Fruit fly (Drosophila melanogaster): ENCODE results near the gene Eogt.

Eogt gene

DNA sequence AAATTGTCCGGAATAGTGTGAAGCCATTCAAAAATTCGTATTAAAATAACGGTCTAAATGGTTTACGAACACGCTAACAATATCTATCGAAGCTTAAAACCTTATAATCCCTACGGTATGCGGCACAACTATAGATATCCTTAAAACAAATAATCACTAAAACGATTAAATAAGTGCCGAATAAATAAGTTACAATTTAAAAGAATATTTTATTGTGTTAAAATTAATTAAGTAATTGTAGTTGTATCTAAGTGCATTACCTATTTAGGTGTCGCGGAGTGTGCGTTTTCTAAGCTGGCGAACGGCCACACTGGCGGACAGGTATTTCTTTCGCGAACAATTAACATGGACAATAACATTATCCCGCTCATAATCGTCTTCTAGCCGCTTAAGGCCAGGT is at the start of gene Eogt:
Gene Eogt, plus strand, starts transcription at position 293 of the 400 bp plus-strand sequence.
- TF ChIP-seq noc (tag; optimal IDR thresholded peaks at IDR 0.05): peak; percentile 69

DNA sequence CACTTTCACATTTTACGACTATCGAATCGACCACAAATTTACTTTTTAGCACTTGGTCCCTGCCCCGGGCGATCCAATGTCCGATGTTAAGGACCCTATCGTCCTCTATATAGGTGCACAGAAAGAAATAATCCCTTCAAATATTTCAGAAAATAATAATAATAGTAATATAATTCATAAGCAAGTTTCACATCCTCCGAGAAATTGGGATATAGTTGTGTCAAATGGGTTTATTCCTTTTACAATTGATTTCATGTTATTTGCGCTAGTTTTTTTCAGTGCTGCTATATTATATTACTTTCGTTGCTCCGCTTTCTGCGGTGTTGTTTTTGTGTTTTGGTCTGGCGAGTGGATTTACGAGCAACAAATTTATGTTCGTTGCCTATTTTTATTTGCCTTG is 32.4 kb upstream of the Eogt start:
- TF ChIP-seq noc (tag; optimal IDR thresholded peaks at IDR 0.05): no peak

DNA sequence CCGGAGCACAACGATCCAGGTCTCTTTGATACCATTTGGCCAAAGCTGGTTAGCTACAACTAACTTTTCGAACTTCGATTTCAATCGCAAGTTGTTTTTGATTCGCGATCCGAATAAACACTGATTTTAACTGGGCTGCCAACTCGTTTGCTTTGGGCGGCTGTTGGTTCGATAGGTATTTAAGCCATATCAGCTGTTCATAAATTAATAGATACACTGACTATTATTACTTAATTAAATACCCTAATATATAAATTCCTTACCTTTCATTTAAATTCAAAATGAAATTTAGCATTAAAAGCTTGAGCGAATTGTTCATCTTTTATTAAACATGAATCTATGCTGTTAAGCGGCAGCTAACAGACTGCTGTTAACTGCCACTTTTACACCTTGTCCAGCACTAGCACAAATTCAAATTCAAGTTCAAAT is 23.7 kb upstream of the Eogt start, which contains the start of gene CG9967:
Gene CG9967, minus strand, starts transcription at position 129 of the 429 bp plus-strand sequence.
- no peak for TF ChIP-seq noc (tag; optimal IDR thresholded peaks at IDR 0.05)

DNA sequence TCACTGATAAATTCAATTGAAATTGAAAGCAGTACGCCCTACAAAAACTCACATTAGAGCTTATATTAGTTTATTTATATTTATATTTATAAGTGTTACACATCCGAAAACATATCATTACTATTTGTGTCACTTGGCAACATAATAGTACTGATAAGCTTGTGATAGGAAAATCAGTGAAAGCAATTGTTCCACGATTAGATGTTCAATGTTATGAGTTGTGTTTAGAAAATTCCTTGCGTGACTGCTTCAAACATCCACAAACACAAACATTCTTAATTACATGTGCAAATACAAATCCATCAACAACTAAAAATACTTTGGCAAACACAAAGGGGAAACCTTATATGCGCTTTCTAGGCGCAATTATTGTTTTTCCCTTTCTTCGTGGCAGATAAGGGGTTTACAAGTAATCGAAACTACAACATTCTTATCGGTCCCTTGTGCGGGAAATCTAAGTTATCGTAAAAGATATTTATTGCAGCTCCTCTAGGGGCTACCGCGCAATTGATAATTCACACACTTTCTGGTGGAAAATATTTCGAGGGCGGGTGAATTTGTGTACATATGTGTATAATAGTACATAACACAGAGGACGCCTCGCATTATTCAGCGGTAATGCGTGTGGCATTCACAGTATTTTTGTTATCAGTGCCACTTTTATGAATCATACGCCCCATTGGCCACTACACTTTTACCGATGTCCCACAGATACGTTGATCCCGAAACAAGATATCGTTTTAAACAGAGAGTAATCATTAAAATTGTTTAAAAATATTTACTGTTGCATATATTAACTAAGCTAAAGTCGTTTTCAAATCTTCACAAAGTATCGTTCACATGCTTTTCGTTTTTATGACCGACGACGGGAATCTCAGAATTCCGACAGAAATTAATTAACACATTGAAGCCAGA is 18.7 kb upstream of the Eogt start:
- no peak for TF ChIP-seq noc (tag; optimal IDR thresholded peaks at IDR 0.05)

DNA sequence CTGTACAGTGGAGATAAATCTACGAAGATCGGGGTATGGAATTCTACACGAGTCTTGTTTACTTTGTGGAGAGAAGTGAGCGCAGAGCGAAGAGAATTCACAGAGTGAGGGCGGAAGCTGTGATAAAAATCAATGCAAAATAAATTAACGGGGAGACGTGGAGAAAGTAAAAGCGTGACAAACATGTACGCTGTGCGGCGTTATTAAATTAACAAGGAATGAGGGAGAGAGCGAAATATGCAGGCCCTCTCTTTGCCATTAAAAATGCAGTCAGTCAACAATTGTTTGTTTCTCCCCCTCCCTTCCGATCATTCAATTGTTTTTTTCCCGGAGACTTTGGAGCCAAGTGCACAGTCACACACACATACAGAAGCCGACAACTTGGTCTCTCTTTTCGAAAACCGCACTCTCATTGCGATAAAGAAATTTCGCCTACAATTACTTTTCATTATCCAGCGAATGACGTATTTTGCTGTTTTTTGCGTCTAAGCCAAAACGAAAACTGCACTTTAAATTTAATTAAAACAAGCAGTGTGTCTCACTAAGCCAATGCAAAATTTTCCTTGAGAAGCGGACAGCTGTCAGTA is 18.0 kb upstream of the Eogt start:
- TF ChIP-seq noc (tag; optimal IDR thresholded peaks at IDR 0.05): no peak

DNA sequence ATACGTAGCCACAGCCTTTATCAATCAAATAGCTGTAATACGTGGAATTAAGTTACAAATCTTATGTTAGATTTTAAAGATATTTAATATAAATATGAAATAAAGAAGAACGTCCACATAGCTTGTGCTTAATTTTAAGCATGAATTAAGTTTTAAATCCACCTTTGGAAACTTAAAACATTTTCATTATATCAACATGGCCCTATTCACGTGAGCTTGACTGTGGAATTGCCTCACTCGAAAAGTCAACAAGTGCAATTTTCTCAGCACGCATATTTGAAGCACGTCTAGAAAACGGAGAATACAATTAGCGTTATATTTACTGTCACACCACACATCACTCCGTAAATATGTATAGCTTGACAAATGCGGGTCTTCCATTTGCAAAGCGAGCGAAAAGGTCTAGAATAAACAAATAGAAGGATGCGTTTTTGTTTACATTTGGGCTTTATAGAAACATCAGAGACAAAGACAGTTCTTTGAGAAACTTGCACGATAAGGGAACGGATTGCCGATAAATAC is 17.2 kb upstream of the Eogt start:
- peak; percentile 93 for TF ChIP-seq noc (tag; optimal IDR thresholded peaks at IDR 0.05)

DNA sequence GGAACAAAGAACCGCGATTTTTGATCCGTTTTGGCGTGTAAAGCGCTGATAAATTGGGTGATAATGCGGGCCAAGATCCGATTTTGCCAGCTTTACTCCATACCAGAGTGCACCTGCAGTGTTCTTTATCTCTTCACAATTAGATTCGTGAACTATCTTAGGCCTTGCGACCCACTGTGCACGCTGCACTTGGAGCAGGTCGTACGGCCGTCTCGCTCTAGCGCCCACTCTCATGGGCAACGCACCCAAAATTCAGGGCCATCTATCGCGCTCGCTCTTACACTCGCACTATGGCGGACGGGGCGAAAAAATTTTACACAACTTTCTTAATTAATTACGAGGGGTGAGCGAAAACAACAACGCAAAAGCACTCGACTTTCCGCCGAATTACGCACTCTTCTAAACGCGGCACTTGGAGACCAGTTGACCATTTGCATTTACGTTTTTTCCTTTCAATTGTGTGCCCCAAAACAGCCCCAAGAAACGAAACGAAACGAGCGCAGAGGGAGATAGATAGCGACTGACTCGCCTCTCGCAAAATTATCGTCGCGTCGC is 16.6 kb upstream of the Eogt start:
- TF ChIP-seq noc (tag; optimal IDR thresholded peaks at IDR 0.05): no peak

DNA sequence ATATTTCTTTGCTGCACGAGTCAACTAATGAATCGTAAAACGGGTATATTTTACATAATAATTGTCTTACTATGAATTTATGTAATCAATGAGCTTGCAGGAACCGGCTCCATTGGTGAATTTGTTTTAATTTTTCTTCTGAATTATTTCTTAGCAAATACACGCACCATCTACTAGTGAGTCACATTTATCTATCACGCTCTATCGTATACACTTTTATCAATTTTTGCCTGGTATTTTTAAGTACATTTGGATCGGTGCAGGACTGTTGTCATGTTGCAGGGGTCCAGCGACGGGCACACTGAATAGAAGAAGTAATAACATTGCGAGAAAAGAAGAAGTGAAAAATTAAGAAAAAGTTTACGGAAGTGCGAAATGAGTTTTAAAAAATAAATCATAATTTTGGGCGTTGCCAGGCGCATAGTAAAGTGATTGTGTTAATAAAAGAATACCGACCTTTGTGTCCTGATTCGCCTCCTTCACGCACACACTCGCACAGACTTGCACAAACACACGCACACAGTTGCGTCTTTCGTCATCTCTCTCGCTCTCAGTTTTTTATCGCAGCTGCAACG is 15.7 kb upstream of the Eogt start, which contains the start of the genes Rab5 and Axud1:
Gene Rab5, minus strand, starts transcription at position 197 of the 575 bp plus-strand sequence.
Gene Axud1, plus strand, starts transcription at position 269 of the 575 bp plus-strand sequence.
- TF ChIP-seq noc (tag; optimal IDR thresholded peaks at IDR 0.05): no peak

DNA sequence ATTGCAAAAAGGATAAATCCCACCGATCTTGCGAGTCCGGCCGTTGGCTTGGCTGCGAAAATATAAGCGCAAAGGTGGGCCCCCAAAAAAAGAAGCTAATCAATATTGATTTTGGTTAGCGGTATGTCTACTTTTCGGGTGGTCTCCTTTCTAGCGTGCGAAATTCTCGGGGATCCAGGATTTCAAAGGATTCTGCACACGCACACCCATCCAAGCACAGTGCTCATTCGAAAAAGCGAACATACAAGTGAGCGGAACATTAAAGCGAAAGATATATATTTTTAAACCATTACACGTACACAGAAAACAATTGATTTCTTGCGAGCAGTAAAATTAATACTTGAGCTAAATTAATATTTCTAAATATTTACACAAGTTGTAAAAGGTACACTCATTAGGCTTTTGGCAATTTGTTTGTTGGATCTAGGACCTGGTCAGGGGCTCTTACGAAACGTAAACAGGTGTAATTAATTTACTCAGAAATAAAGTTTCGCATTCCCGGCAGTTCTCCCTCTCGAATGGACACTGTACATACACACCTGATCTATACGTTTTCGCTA is 15.2 kb upstream of the Eogt start:
- no peak for TF ChIP-seq noc (tag; optimal IDR thresholded peaks at IDR 0.05)

DNA sequence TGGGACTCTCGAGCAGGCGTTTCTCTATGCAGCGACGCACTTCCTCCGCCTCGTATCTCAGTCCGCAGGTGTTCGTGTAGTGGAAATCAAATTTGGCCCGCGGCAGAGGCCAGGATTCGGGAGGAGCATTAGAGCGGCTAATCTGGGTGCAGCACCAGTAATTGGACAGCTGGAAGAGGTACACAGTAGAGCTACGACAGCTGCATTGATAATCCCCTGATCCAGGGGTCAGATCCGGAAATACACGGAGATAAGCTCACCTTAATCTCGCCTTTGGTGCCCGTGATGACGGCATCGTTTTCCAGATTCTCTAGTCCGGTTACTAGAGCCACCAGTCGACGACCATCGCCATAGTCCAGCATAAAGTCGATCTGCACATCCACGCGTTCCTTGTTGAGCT is 10.5 kb upstream of the Eogt start:
- TF ChIP-seq noc (tag; optimal IDR thresholded peaks at IDR 0.05): no peak

DNA sequence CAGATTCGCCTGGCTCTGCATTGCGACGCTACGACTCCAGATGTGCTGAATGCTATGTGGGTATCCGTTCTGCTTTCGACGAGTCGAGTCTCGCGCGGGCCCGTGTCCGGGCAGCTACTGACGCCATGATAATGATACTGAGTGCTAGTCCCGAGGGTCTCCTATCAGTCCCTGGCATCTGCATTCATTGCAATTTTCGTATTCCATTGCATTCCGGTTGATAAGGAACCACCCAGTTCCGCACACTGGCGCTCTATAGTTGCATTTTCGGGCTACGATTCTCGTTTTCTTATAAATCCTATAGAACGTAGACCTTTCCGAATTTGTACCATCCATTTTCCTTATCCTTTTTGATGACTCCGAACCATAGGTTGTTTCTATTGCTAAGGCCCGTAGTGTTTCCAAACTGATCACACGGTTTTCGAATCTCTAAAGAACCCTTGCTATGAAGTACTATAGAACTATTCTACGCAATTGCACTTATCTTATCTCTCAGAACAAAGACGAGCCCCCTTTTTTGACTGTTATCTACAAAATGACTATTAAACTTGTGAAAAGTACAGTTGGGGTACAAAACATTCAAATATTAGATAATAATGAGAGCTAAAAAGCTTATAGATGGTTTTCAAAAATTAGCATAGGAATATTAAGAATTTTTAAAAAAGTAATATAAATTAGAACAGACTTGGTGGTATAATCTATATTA is 9.3 kb upstream of the Eogt start, which contains the start of gene CG3597:
Gene CG3597, minus strand, starts transcription at position 119 of the 706 bp plus-strand sequence.
- peak; percentile 46 for TF ChIP-seq noc (tag; optimal IDR thresholded peaks at IDR 0.05)

DNA sequence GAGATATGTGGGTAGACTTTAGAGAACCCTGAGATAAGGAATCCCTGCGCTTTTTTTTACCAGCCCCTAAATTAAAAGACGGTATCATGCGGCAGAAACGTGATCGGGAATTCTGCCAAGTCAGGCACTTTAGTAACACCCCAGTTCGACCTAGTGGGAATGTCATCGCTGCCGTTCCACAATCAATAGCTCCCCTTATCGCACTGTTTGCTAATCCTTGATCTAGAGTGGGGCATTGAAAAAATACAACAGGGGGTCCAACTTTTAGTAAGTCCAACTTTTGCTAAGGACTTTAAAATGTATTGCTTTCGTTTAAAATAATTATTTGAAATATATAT is 8.8 kb upstream of the Eogt start:
- TF ChIP-seq noc (tag; optimal IDR thresholded peaks at IDR 0.05): no peak

DNA sequence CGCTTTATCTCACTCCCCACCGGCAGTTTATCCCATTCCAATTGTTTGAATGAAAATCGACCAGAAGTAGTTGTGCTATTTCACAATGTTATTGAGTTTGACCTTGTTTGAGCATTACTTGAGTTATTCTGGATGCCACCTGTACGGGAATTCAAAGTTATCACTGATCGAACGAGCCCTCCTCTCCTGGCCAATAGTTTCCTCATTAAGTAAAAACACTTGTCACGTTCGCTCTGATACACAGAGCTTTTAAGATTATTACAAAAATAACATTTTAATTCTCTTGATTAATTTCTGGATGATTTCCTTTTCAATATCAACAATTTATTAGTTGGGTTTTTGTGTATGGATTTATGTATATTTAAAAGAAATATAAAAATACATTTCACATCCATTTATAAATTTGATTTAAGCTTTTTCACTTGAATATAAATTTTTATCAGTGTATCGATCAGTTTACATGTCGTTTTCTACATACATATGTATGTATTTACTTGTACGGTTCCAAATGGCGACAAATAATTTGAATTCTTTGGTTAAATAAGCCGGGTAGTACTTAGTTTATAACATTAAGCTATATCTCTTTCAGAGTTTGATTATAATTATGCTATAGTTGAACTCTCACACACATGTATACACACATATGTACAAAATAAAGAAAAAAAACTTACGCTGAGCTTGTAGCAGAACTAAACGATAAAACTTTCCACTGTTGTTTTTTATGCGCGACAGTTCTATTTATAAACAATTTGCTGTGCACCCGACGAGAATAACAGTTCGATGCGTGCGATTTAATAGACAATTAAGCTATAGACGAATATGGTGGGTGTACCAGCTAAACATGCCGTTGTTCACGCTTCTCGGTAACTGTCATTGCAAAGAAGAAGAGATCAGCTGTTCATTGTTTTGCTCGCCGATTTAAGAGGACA is 6.8 kb upstream of the Eogt start, which contains the start of the genes CG3609 and CG15390:
Gene CG3609, minus strand, starts transcription at position 810 of the 929 bp plus-strand sequence.
Gene CG15390, plus strand, starts transcription at position 896 of the 929 bp plus-strand sequence.
- TF ChIP-seq noc (tag; optimal IDR thresholded peaks at IDR 0.05): peak; percentile 76
